Fruit fly (Drosophila melanogaster) whole organism, prepupa: ENCODE data around the gene CG42238.

Source experiments
- CG4318 ChIP-seq: fragments of 200-800 bp; sonication (Bioruptor generic); optimal IDR thresholded peaks from 3 replicates; lab custom pipeline; 2017; ENCODE audit warnings: missing biosample characterization, mild to moderate bottlenecking, missing genetic modification characterization
- CG6854 ChIP-seq: fragments of 200-800 bp; sonication (Bioruptor generic); optimal IDR thresholded peaks from 2 replicates; lab custom pipeline; 2017; ENCODE audit warnings: missing biosample characterization, mild to moderate bottlenecking, missing genetic modification characterization
- CG8319 ChIP-seq: fragments of 200-800 bp; sonication (Bioruptor generic); optimal IDR thresholded peaks from 3 replicates; lab custom pipeline; 2016; ENCODE audit warnings: missing biosample characterization, missing genetic modification characterization

DNA sequence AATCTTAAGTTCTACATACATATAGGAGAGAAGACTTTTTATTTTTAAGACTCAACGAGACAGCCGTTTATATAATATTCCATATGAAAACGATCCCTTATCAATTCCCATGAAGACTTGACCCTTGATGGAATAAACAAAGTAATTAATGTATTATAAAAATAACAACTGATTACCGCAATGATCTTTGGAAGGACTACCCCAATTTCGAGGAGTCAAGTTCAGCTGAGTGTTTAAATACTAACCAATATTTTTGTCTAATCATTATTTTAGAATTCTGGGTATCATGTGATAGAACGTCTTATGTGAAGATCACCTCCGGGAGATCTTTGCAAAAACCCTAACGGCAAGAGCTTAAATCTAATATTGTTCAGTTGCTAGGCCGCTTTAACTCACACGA lies 45.9 kb upstream of the CG42238 start:
- no peak for TF ChIP-seq CG4318 (GFP tag; lab: Kevin White, UChicago)
- no peak for TF ChIP-seq CG8319 (GFP tag; lab: Kevin White, UChicago)
- no peak for TF ChIP-seq CG6854 (GFP tag; lab: Kevin White, UChicago)
